Worm (Caenorhabditis elegans): ENCODE results near the gene T23F11.11.

DNA sequence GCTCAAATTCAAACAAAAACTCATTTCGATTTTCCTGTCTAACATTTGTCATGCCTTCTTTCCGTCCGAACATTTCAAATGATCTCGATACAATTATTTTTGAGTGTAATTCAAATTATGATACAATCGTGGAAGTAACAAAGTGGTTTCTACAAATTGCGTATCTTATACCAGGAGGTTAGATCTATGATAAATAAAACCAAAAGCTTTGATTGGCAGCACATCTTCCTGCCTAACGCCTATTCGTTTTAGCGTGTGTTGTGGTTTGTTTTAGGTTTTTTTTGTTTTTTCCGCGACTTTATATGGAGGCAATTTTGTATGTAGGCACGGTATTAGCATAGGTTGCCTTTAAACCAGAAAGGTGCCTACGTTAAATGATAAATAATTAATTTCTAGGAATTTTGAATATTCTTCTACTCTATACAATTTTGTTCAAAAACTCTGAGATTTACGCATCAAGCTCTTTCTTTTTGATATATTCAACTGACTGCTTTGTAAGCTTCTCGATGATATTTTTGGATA, 8.6 kb upstream of the T23F11.11 start, which contains the start of gene srg-11:
- TF ChIP-seq ceh-13 (GFP tag; optimal IDR thresholded peaks at IDR 0.05) (no peak), ama-1 (optimal IDR thresholded peaks at IDR 0.05) (no peak)
